Fruit fly (Drosophila melanogaster) whole organism, prepupa: ENCODE data around the gene CG17786.
A peak's percentile ranks its signal among the peaks of the same experiment; 100 is the strongest.

Experiments used
- CG11762 ChIP-seq: fragments of 200-800 bp; sonication (Bioruptor generic); optimal IDR thresholded peaks from 3 replicates; lab custom pipeline; 2016; ENCODE audit warnings: missing biosample characterization, missing genetic modification characterization; ENCODE audit not compliant: insufficient read depth
- CG15336 ChIP-seq: fragments of 200-800 bp; sonication (Bioruptor generic); IDR thresholded peaks from 2 replicates; pipeline ENCODE4 v1.3.6; 2022; ENCODE audit warnings: missing biosample characterization, missing genetic modification characterization
- CG1621 ChIP-seq: fragments of 200-800 bp; sonication (Bioruptor generic); optimal IDR thresholded peaks from 3 replicates; lab custom pipeline; 2018; ENCODE audit warnings: missing biosample characterization, mild to moderate bottlenecking, missing genetic modification characterization
- CG16779 ChIP-seq: fragments of 200-800 bp; sonication (Bioruptor generic); optimal IDR thresholded peaks from 3 replicates; lab custom pipeline; 2017; ENCODE audit warnings: missing biosample characterization, mild to moderate bottlenecking, missing genetic modification characterization
- CG3032 ChIP-seq: fragments of 200-800 bp; optimal IDR thresholded peaks from 2 replicates; lab custom pipeline; 2019; ENCODE audit warnings: missing biosample characterization, mild to moderate bottlenecking, missing genetic modification characterization, moderate library complexity
- CG31627 ChIP-seq: fragments of 200-800 bp; sonication (Bioruptor generic); optimal IDR thresholded peaks from 3 replicates; lab custom pipeline; 2016; ENCODE audit warnings: missing biosample characterization, missing genetic modification characterization
- CG32006 ChIP-seq: fragments of 200-800 bp; sonication (Bioruptor generic); optimal IDR thresholded peaks from 3 replicates; lab custom pipeline; 2017; ENCODE audit warnings: missing biosample characterization, mild to moderate bottlenecking, missing genetic modification characterization
- CG34406 ChIP-seq: fragments of 200-800 bp; sonication (Bioruptor generic); optimal IDR thresholded peaks from 3 replicates; lab custom pipeline; 2016; ENCODE audit warnings: missing biosample characterization, missing genetic modification characterization
- CG3919 ChIP-seq: fragments of 200-800 bp; sonication (Bioruptor generic); optimal IDR thresholded peaks from 3 replicates; lab custom pipeline; 2016; ENCODE audit warnings: missing biosample characterization, missing genetic modification characterization
- CG6276 ChIP-seq: fragments of 200-800 bp; sonication (Bioruptor generic); optimal IDR thresholded peaks from 2 replicates; lab custom pipeline; 2017; ENCODE audit warnings: missing biosample characterization, mild to moderate bottlenecking, missing genetic modification characterization
- CG6792 ChIP-seq: fragments of 200-800 bp; sonication (Bioruptor generic); optimal IDR thresholded peaks from 3 replicates; lab custom pipeline; 2016; ENCODE audit warnings: missing biosample characterization, missing genetic modification characterization
- CG6808 ChIP-seq: fragments of 200-800 bp; sonication (Bioruptor generic); optimal IDR thresholded peaks from 3 replicates; lab custom pipeline; 2017; ENCODE audit warnings: missing biosample characterization, missing genetic modification characterization, mild to moderate bottlenecking, moderate library complexity, missing genetic modification reagents
- CG6854 ChIP-seq: fragments of 200-800 bp; sonication (Bioruptor generic); optimal IDR thresholded peaks from 2 replicates; lab custom pipeline; 2017; ENCODE audit warnings: missing biosample characterization, mild to moderate bottlenecking, missing genetic modification characterization
- CG7368 ChIP-seq: fragments of 200-800 bp; sonication (Bioruptor generic); optimal IDR thresholded peaks from 3 replicates; lab custom pipeline; 2016; ENCODE audit warnings: missing biosample characterization, missing genetic modification characterization
- CG8119 ChIP-seq: fragments of 200-800 bp; sonication (Bioruptor generic); IDR thresholded peaks from 3 replicates; pipeline ENCODE4 v1.3.6; 2022; ENCODE audit warnings: missing biosample characterization, missing genetic modification characterization
- CG9139 ChIP-seq: fragments of 200-800 bp; sonication (Bioruptor generic); optimal IDR thresholded peaks from 3 replicates; lab custom pipeline; 2017; ENCODE audit warnings: missing biosample characterization, mild to moderate bottlenecking, missing genetic modification characterization
- Eip78C ChIP-seq: fragments of 200-800 bp; sonication (Bioruptor generic); peaks from one replicate; lab custom pipeline; 2016; ENCODE audit warnings: missing biosample characterization, missing genetic modification characterization
- Ets21C ChIP-seq: fragments of 200-800 bp; sonication (Bioruptor generic); optimal IDR thresholded peaks from 3 replicates; lab custom pipeline; 2016; ENCODE audit warnings: missing biosample characterization, missing genetic modification characterization
- Hr39 ChIP-seq: fragments of 200-800 bp; sonication (Bioruptor generic); optimal IDR thresholded peaks from 2 replicates; lab custom pipeline; 2016; ENCODE audit warnings: missing biosample characterization, missing genetic modification characterization
- Hr4 ChIP-seq: fragments of 200-800 bp; sonication (Bioruptor generic); optimal IDR thresholded peaks from 3 replicates; lab custom pipeline; 2016; ENCODE audit warnings: missing biosample characterization, missing genetic modification characterization
- Met ChIP-seq: fragments of 200-800 bp; sonication (Bioruptor generic); optimal IDR thresholded peaks from 3 replicates; lab custom pipeline; 2016; ENCODE audit warnings: missing biosample characterization, missing genetic modification characterization
- Sox102F ChIP-seq: fragments of 200-800 bp; sonication (Bioruptor generic); optimal IDR thresholded peaks from 2 replicates; lab custom pipeline; 2016; ENCODE audit warnings: missing biosample characterization, mild to moderate bottlenecking, missing genetic modification characterization
- Sox15 ChIP-seq: fragments of 200-800 bp; sonication (Bioruptor generic); optimal IDR thresholded peaks from 3 replicates; lab custom pipeline; 2016; ENCODE audit warnings: missing biosample characterization, missing genetic modification characterization
- cyc ChIP-seq: fragments of 200-800 bp; sonication (Bioruptor generic); optimal IDR thresholded peaks from 3 replicates; lab custom pipeline; 2016; ENCODE audit warnings: missing biosample characterization, missing genetic modification characterization
- dsx ChIP-seq: fragments of 200-800 bp; optimal IDR thresholded peaks from 3 replicates; lab custom pipeline; 2019; ENCODE audit warnings: missing biosample characterization, mild to moderate bottlenecking, missing genetic modification characterization, moderate library complexity; ENCODE audit not compliant: poor library complexity, severe bottlenecking
- eg ChIP-seq: fragments of 200-800 bp; sonication (Bioruptor generic); IDR thresholded peaks from 3 replicates; pipeline ENCODE4 v1.3.6; 2022; ENCODE audit warnings: missing biosample characterization, missing genetic modification characterization
- fd85E ChIP-seq: fragments of 200-800 bp; sonication (Bioruptor generic); optimal IDR thresholded peaks from 3 replicates; lab custom pipeline; 2016; ENCODE audit warnings: missing biosample characterization, missing genetic modification characterization
- fkh ChIP-seq: fragments of 200-800 bp; sonication (Bioruptor generic); optimal IDR thresholded peaks from 3 replicates; lab custom pipeline; 2017; ENCODE audit warnings: missing biosample characterization, mild to moderate bottlenecking, missing genetic modification characterization, moderate library complexity
- lz ChIP-seq: fragments of 200-800 bp; sonication (Bioruptor generic); optimal IDR thresholded peaks from 3 replicates; lab custom pipeline; 2016; ENCODE audit warnings: missing biosample characterization, missing genetic modification characterization
- pdm3 ChIP-seq: fragments of 200-800 bp; sonication (Bioruptor generic); optimal IDR thresholded peaks from 3 replicates; lab custom pipeline; 2016; ENCODE audit warnings: missing biosample characterization, missing genetic modification characterization
- spab ChIP-seq: fragments of 200-800 bp; sonication (Bioruptor generic); optimal IDR thresholded peaks from 2 replicates; lab custom pipeline; 2017; ENCODE audit warnings: missing biosample characterization, mild to moderate bottlenecking, missing genetic modification characterization, missing genetic modification reagents
- svp ChIP-seq: fragments of 200-800 bp; sonication (Bioruptor generic); peaks from one replicate; lab custom pipeline; 2016; ENCODE audit warnings: missing biosample characterization, missing genetic modification characterization
- vri ChIP-seq: fragments of 200-800 bp; sonication (Bioruptor generic); optimal IDR thresholded peaks from 3 replicates; lab custom pipeline; 2016; ENCODE audit warnings: missing biosample characterization, mild to moderate bottlenecking, missing genetic modification characterization

Gene CG17786

DNA sequence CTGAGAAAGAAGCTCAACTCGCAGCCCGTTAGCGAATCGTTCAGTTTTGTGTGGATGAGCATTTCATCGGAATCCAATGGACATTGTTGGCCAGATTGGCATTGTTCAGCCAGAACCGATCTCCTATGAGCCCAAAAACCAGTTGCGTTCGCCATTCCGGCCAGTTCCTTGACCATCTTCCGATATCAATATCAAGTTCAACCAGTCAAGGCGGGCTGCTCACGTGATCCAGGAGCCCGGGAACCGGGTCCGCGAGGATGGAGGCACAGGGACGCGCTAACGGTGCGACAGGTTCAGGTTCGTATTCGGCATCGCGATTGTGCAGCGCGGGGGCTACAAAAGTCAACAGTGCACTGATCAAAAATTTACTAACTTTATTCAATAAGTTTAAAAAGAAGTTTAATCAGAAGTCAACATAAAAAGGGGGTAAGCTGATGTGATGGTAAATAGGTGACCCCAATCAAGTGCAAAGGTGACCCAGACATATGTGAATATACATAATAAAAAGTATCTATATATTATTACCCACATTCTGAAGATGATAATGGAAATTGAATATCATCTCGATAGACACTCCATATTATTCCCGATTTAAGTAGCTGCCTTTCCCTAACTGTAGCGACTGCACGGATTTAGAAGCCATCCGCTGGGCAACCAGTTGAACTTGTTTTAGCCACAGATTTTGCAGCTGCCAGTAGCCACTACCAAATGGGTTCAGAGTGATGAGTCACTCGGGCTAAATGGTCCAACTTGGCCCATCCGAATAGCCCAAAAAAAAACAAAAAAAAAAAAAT is 48.5 kb upstream of the CG17786 start (continued):
- peak; percentile 93 for TF ChIP-seq CG6808 (GFP tag; lab: Kevin White, UChicago)
- TF ChIP-seq CG31627 (GFP tag; lab: Kevin White, UChicago), result peak; percentile 62
- peak; percentile 84 for TF ChIP-seq CG11762 (GFP tag; lab: Kevin White, UChicago)
- TF ChIP-seq CG8119 (GFP tag; lab: Robert Waterston, UW), result peak; percentile 87
- peak; percentile 84 for TF ChIP-seq dsx (GFP tag; lab: Kevin White, UChicago)
- peak; percentile 62; the same call in 1 of the 3 replicates for TF ChIP-seq eg
- peak; percentile 59 for TF ChIP-seq Hr39 (GFP tag; lab: Kevin White, UChicago)
- TF ChIP-seq cyc, result peak; percentile 68
- TF ChIP-seq svp (GFP tag; lab: Kevin White, UChicago), result peak; percentile 92
- TF ChIP-seq CG3032, result peak; percentile 94
- TF ChIP-seq fd85E (GFP tag; lab: Kevin White, UChicago), result no peak
- peak; percentile 76 for TF ChIP-seq CG9139 (GFP tag; lab: Kevin White, UChicago)
- peak; percentile 84 for TF ChIP-seq CG15336
- TF ChIP-seq spab (GFP tag; lab: Kevin White, UChicago), result peak; percentile 89
- peak; percentile 92 for TF ChIP-seq CG32006 (GFP tag; lab: Kevin White, UChicago)
- TF ChIP-seq lz (GFP tag; lab: Kevin White, UChicago), result peak; percentile 74
- TF ChIP-seq Sox102F, result peak; percentile 80
- TF ChIP-seq pdm3, result peak; percentile 82
- peak; percentile 21 for TF ChIP-seq Met
- TF ChIP-seq CG1621 (tag; lab: Kevin White, UChicago), result peak; percentile 79
- TF ChIP-seq CG34406, result peak; percentile 88
- peak; percentile 82 for TF ChIP-seq CG6276 (GFP tag; lab: Kevin White, UChicago)
- peak; percentile 79 for TF ChIP-seq Sox15 (GFP tag; lab: Kevin White, UChicago)
- TF ChIP-seq Ets21C (GFP tag; lab: Kevin White, UChicago), result peak; percentile 44
- TF ChIP-seq CG7368, result peak; percentile 70
- peak; percentile 73 for TF ChIP-seq CG16779

DNA sequence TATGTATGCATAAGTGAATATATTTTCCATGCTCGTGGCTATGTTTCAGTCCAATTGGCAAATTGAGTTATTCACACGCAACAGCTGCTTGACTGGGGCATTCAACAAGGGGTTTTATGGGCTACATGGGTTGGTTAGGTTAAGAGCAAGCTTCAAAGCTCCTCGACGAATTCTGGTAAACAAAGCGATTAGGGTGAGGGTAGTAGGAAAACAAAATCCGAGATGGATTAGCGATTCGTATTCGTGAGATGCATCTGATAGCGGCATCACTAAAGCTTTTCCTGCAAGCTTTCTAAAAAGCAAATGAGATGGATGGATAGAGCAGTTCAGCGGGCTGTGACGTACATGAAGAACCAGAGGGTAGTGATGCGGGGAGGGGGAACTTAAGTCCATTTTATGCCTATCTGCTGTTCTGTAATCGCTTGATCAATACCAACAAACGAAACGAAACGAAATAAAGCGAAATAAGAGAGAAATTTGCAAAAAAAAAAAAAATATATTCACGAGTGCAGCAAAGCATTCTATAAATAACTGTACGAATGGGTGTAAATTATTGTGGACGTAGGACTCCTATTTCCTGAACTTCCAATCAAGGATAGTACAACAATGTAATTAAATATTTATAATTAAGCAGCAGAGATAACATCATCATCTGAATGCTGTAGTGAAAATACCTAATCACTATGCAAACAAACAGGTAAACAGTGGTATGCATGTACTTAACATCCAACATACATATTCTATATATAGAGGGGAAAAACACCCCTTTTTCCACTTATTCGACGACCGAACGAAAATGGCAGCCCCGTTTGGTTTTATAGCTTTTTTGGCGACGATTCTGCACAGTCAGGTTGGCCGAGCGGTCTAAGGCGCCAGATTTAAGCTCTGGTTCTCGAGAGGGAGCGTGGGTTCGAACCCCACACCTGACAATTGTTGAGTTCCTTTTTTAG is 46.2 kb upstream of the CG17786 start:
- TF ChIP-seq CG6854 (no peak), Eip78C (GFP tag; lab: Kevin White, UChicago) (peak; percentile 69), CG6792 (GFP tag; lab: Kevin White, UChicago) (no peak), pdm3 (no peak), dsx (GFP tag; lab: Kevin White, UChicago) (peak; percentile 12), fkh (GFP tag; lab: Kevin White, UChicago) (peak; percentile 59), spab (GFP tag; lab: Kevin White, UChicago) (no peak), vri (GFP tag; lab: Kevin White, UChicago) (peak; percentile 27), svp (GFP tag; lab: Kevin White, UChicago) (peak; percentile 63), CG3919 (peak; percentile 4), CG7368 (no peak), Hr4 (GFP tag; lab: Kevin White, UChicago) (no peak), CG6808 (GFP tag; lab: Kevin White, UChicago) (no peak), CG15336 (0 out of 2 replicates have a peak, but pooled peaks have one; percentile 0)
